Fruit fly (Drosophila melanogaster): Measurements from ENCODE around the gene CG8036.

The CG8036 gene

dm6 chr3R:8659907-8660660 is 7.6 kb upstream of the CG8036 start (continued):
- TF ChIP-seq nerfin-2 (GFP tag; IDR thresholded peaks at IDR 0.05; ENCODE audit: partially characterized antibody) (peak; percentile 60), CG6272 (GFP tag; IDR thresholded peaks at IDR 0.05) (no peak), peb (GFP tag; IDR thresholded peaks at IDR 0.05) (no peak), Dip3 (GFP tag; optimal IDR thresholded peaks at IDR 0.05) (peak; percentile 27), CG17359 (tag; optimal IDR thresholded peaks at IDR 0.05) (peak; percentile 2), ro (GFP tag; IDR thresholded peaks at IDR 0.05) (no peak), CG10267 (tag; optimal IDR thresholded peaks at IDR 0.05) (peak; percentile 75), ara (GFP tag; IDR thresholded peaks at IDR 0.05) (no peak; the same call in 1 of the 2 replicates), CG12659 (GFP tag; optimal IDR thresholded peaks at IDR 0.05) (peak; percentile 84), tgo (GFP tag; IDR thresholded peaks at IDR 0.05) (peak; percentile 30; the same call in 1 of the 3 replicates), nau (GFP tag; optimal IDR thresholded peaks at IDR 0.05) (no peak), shn (GFP tag; optimal IDR thresholded peaks at IDR 0.05) (peak; percentile 61), corto (GFP tag; optimal IDR thresholded peaks at IDR 0.05) (no peak), fd3F (GFP tag; optimal IDR thresholded peaks at IDR 0.05) (no peak), stc (GFP tag; IDR thresholded peaks at IDR 0.05) (no peak; the same call in 1 of the 2 replicates), phol (tag; optimal IDR thresholded peaks at IDR 0.05) (peak; percentile 70), NK7.1 (GFP tag; optimal IDR thresholded peaks at IDR 0.05) (no peak), cg (GFP tag; optimal IDR thresholded peaks at IDR 0.05) (no peak), D (optimal IDR thresholded peaks at IDR 0.05) (no peak), D (GFP tag; optimal IDR thresholded peaks at IDR 0.05) (no peak), Nf-YA (GFP tag; IDR thresholded peaks at IDR 0.05) (no peak), CTCF (GFP tag; optimal IDR thresholded peaks at IDR 0.05) (peak; percentile 69), Eip74EF (GFP tag; optimal IDR thresholded peaks at IDR 0.05) (peak in 1 of 2 experiments; percentile 14), trem (tag; optimal IDR thresholded peaks at IDR 0.05) (peak; percentile 88), CG7786 (GFP tag; optimal IDR thresholded peaks at IDR 0.05) (no peak), CG12071 (GFP tag; optimal IDR thresholded peaks at IDR 0.05) (peak; percentile 37), gfzf (GFP tag; optimal IDR thresholded peaks at IDR 0.05) (peak; percentile 65), D19B (GFP tag; optimal IDR thresholded peaks at IDR 0.05) (no peak), CG12219 (GFP tag; optimal IDR thresholded peaks at IDR 0.05) (no peak), slp2 (GFP tag; optimal IDR thresholded peaks at IDR 0.05) (peak; percentile 0), emc (GFP tag; optimal IDR thresholded peaks at IDR 0.05) (peak; percentile 37), Sry-β (GFP tag; optimal IDR thresholded peaks at IDR 0.05) (no peak), schlank (tag; optimal IDR thresholded peaks at IDR 0.05) (peak; percentile 16), psq (GFP tag; optimal IDR thresholded peaks at IDR 0.05) (no peak), toy (GFP tag; IDR thresholded peaks at IDR 0.05) (no peak), CG4617 (GFP tag; optimal IDR thresholded peaks at IDR 0.05; ENCODE audit: borderline replicate concordance) (peak; percentile 77), CG9609 (GFP tag; optimal IDR thresholded peaks at IDR 0.05) (peak; percentile 51), D19A (tag; optimal IDR thresholded peaks at IDR 0.05) (no peak), CG16813 (GFP tag; IDR thresholded peaks at IDR 0.05; ENCODE audit: partially characterized antibody) (peak; percentile 92), ems (GFP tag; optimal IDR thresholded peaks at IDR 0.05) (peak; percentile 53), Hmx (GFP tag; optimal IDR thresholded peaks at IDR 0.05) (no peak), Doc3 (GFP tag; IDR thresholded peaks at IDR 0.05; ENCODE audit: partially characterized antibody) (peak; percentile 67), tna (GFP tag; IDR thresholded peaks at IDR 0.05; ENCODE audit: partially characterized antibody) (peak; percentile 87), Dp (GFP tag; optimal IDR thresholded peaks at IDR 0.05) (peak; percentile 98), scrt (GFP tag; optimal IDR thresholded peaks at IDR 0.05) (peak; percentile 6), pnt (GFP tag; optimal IDR thresholded peaks at IDR 0.05) (no peak), Hey (tag; optimal IDR thresholded peaks at IDR 0.05) (peak; percentile 69), repo (GFP tag; optimal IDR thresholded peaks at IDR 0.05) (no peak), crol (GFP tag; IDR thresholded peaks at IDR 0.05) (no peak), CG1024 (GFP tag; IDR thresholded peaks at IDR 0.05) (0 out of 2 replicates have a peak, but pooled peaks have one; percentile 6)

Data from whole organism, embryonic.